Fruit fly (Drosophila melanogaster): ENCODE measurements around the gene X11L.

Gene X11L

dm6 chrX:17578124-17578523 is 21.3 kb upstream of the X11L start (continued):
- TF ChIP-seq so (GFP tag; IDR thresholded peaks at IDR 0.05) (no peak), CG6765 (GFP tag; optimal IDR thresholded peaks at IDR 0.05) (no peak), CG33557 (GFP tag; optimal IDR thresholded peaks at IDR 0.05) (no peak), ash1 (GFP tag; optimal IDR thresholded peaks at IDR 0.05) (no peak), NK7.1 (GFP tag; optimal IDR thresholded peaks at IDR 0.05) (no peak), fd102C (GFP tag; optimal IDR thresholded peaks at IDR 0.05) (no peak), CG3281 (GFP tag; optimal IDR thresholded peaks at IDR 0.05) (no peak), chinmo (GFP tag; IDR thresholded peaks at IDR 0.05; ENCODE audit: partially characterized antibody) (no peak), pros (GFP tag; optimal IDR thresholded peaks at IDR 0.05) (no peak), sc (optimal IDR thresholded peaks at IDR 0.05) (no peak), sc (GFP tag; optimal IDR thresholded peaks at IDR 0.05) (no peak), Neu2 (GFP tag; optimal IDR thresholded peaks at IDR 0.05; ENCODE audit: borderline replicate concordance) (no peak), CG12391 (tag; optimal IDR thresholded peaks at IDR 0.05) (peak; percentile 30), ftz-f1 (GFP tag; optimal IDR thresholded peaks at IDR 0.05) (no peak), eyg (GFP tag; optimal IDR thresholded peaks at IDR 0.05) (no peak), oc (tag; optimal IDR thresholded peaks at IDR 0.05) (no peak), Asciz (GFP tag; optimal IDR thresholded peaks at IDR 0.05) (no peak), tap (tag; optimal IDR thresholded peaks at IDR 0.05) (no peak), bab2 (GFP tag; optimal IDR thresholded peaks at IDR 0.05) (peak; percentile 20), bbx (GFP tag; IDR thresholded peaks at IDR 0.05; ENCODE audit: partially characterized antibody) (no peak), ara (GFP tag; IDR thresholded peaks at IDR 0.05) (no peak), Gug (GFP tag; IDR thresholded peaks at IDR 0.05) (peak; percentile 49; the same call in 2 of the 4 replicates), trem (tag; optimal IDR thresholded peaks at IDR 0.05) (no peak), CG11695 (GFP tag; IDR thresholded peaks at IDR 0.05) (peak; percentile 24; the same call in 1 of the 3 replicates), CG18011 (GFP tag; optimal IDR thresholded peaks at IDR 0.05) (no peak), CG10274 (GFP tag; optimal IDR thresholded peaks at IDR 0.05) (no peak), onecut (GFP tag; IDR thresholded peaks at IDR 0.05) (no peak), Mes4 (GFP tag; optimal IDR thresholded peaks at IDR 0.05) (no peak), pb (GFP tag; optimal IDR thresholded peaks at IDR 0.05) (no peak), Hr78 (GFP tag; optimal IDR thresholded peaks at IDR 0.05) (no peak), CG3726 (GFP tag; IDR thresholded peaks at IDR 0.05) (no peak), Xbp1 (GFP tag; optimal IDR thresholded peaks at IDR 0.05) (no peak), CG7786 (GFP tag; optimal IDR thresholded peaks at IDR 0.05) (no peak), usp (GFP tag; optimal IDR thresholded peaks at IDR 0.05) (no peak), ap (GFP tag; IDR thresholded peaks at IDR 0.05) (no peak), Usf (GFP tag; optimal IDR thresholded peaks at IDR 0.05) (no peak), Sox100B (GFP tag; optimal IDR thresholded peaks at IDR 0.05) (peak; percentile 8), CG17186 (GFP tag; optimal IDR thresholded peaks at IDR 0.05) (no peak), cg (GFP tag; optimal IDR thresholded peaks at IDR 0.05) (no peak), tup (GFP tag; optimal IDR thresholded peaks at IDR 0.05) (no peak), br (optimal IDR thresholded peaks at IDR 0.05) (no peak), D19B (GFP tag; optimal IDR thresholded peaks at IDR 0.05) (peak; percentile 89), CG15011 (GFP tag; optimal IDR thresholded peaks at IDR 0.05) (no peak), psq (GFP tag; optimal IDR thresholded peaks at IDR 0.05) (no peak), CG4707 (GFP tag; optimal IDR thresholded peaks at IDR 0.05) (no peak), CG34224 (GFP tag; IDR thresholded peaks at IDR 0.05; ENCODE audit: partially characterized antibody) (no peak), CG8765 (GFP tag; IDR thresholded peaks at IDR 0.05) (no peak), CG8089 (GFP tag; optimal IDR thresholded peaks at IDR 0.05) (no peak), en (GFP tag; optimal IDR thresholded peaks at IDR 0.05) (no peak), Adf1 (GFP tag; IDR thresholded peaks at IDR 0.05) (no peak), Atf-2 (GFP tag; optimal IDR thresholded peaks at IDR 0.05) (no peak), sens-2 (GFP tag; IDR thresholded peaks at IDR 0.05) (no peak)

Data from whole organism, embryonic.